Worm (Caenorhabditis elegans) whole organism, L4 larva: Measurements from ENCODE around the gene Y7A5A.2.

Source experiments
- arid-1 ChIP-seq: fragments of 200-800 bp; sonication (Bioruptor generic); conservative IDR thresholded peaks from 2 replicates; pipeline ENCODE4 v1.3.6; 2022; ENCODE audit warnings: missing genetic modification reagents, missing genetic modification characterization, missing compliant biosample characterization
- lin-15B ChIP-seq: fragments of 150-350 bp; sonication (generic microtip); optimal IDR thresholded peaks from 3 replicates; lab custom pipeline; 2014; ENCODE audit warnings: missing biosample characterization, missing genetic modification characterization
- nhr-111 ChIP-seq: fragments of 200-800 bp; sonication (Bioruptor generic); optimal IDR thresholded peaks from 2 replicates; lab custom pipeline; 2018; ENCODE audit warnings: mild to moderate bottlenecking, missing genetic modification characterization, missing compliant biosample characterization
- nhr-77 ChIP-seq: fragments of 150-350 bp; optimal IDR thresholded peaks from 2 replicates; lab custom pipeline; 2014; ENCODE audit warnings: missing biosample characterization, missing genetic modification characterization
- snpc-4 ChIP-seq: fragments of 150-350 bp; optimal IDR thresholded peaks from 2 replicates; lab custom pipeline; 2014; ENCODE audit warnings: missing biosample characterization, missing genetic modification characterization

ce11 chrX:15731668-15732067, 40.9 kb downstream of the Y7A5A.2 start, which contains the start of gene lin-15A:
- no peak for TF ChIP-seq lin-15B (tag; lab: Kevin White, UChicago)
- TF ChIP-seq nhr-77 (tag; lab: Kevin White, UChicago): no peak
- TF ChIP-seq snpc-4 (tag; lab: Kevin White, UChicago): no peak
- no peak for TF ChIP-seq arid-1 (GFP tag; lab: Robert Waterston, UW)
- no peak for TF ChIP-seq nhr-111
